Fruit fly (Drosophila melanogaster) whole organism, embryonic: ENCODE data around the gene ninaC.

Source experiments
- Aef1 ChIP-seq: fragments of 200-800 bp; sonication (Bioruptor generic); IDR thresholded peaks from 3 replicates; pipeline ENCODE4 v1.3.6; 2022; ENCODE audit warnings: missing biosample characterization, missing genetic modification characterization
- Asciz ChIP-seq: fragments of 200-800 bp; sonication (Bioruptor generic); optimal IDR thresholded peaks from 2 replicates; lab custom pipeline; 2017; ENCODE audit warnings: missing biosample characterization, mild to moderate bottlenecking, missing genetic modification characterization, missing genetic modification reagents
- CG11247 ChIP-seq: fragments of 200-800 bp; sonication (Bioruptor generic); IDR thresholded peaks from 2 replicates; pipeline ENCODE4 v1.3.6; 2022; ENCODE audit warnings: missing biosample characterization, missing genetic modification characterization
- CG12219 ChIP-seq: fragments of 200-800 bp; sonication (Bioruptor generic); optimal IDR thresholded peaks from 3 replicates; lab custom pipeline; 2018; ENCODE audit warnings: missing biosample characterization, mild to moderate bottlenecking, missing genetic modification characterization
- CG12299 ChIP-seq: fragments of 200-800 bp; sonication (Bioruptor generic); optimal IDR thresholded peaks from 2 replicates; lab custom pipeline; 2018; ENCODE audit warnings: missing biosample characterization, mild to moderate bottlenecking, missing genetic modification characterization
- CG12744 ChIP-seq: fragments of 200-800 bp; sonication (Bioruptor generic); optimal IDR thresholded peaks from 2 replicates; lab custom pipeline; 2016; ENCODE audit warnings: missing biosample characterization, missing genetic modification characterization
- CG12769 ChIP-seq: fragments of 200-800 bp; sonication (Bioruptor generic); optimal IDR thresholded peaks from 2 replicates; lab custom pipeline; 2019; ENCODE audit warnings: missing biosample characterization, mild to moderate bottlenecking, missing genetic modification characterization, moderate library complexity
- CG13624 ChIP-seq: fragments of 200-800 bp; sonication (Bioruptor generic); optimal IDR thresholded peaks from 2 replicates; lab custom pipeline; 2016; ENCODE audit warnings: missing biosample characterization, missing genetic modification characterization
- CG13775 ChIP-seq: fragments of 200-800 bp; sonication (Bioruptor generic); optimal IDR thresholded peaks from 3 replicates; lab custom pipeline; 2017; ENCODE audit warnings: missing biosample characterization, mild to moderate bottlenecking, missing genetic modification characterization
- CG14667 ChIP-seq: fragments of 200-800 bp; sonication (Bioruptor generic); IDR thresholded peaks from 2 replicates; pipeline ENCODE4 v1.3.6; 2022; ENCODE audit warnings: missing biosample characterization, missing genetic modification characterization
- CG16813 ChIP-seq: fragments of 200-800 bp; sonication (Bioruptor generic); IDR thresholded peaks from 3 replicates; pipeline ENCODE4 v1.3.6; 2022; ENCODE audit warnings: missing biosample characterization, missing genetic modification characterization; ENCODE audit not compliant: partially characterized antibody
- CG17361 ChIP-seq: fragments of 200-800 bp; sonication (Bioruptor generic); IDR thresholded peaks from 3 replicates; pipeline ENCODE4 v1.3.6; 2022; ENCODE audit warnings: missing biosample characterization, missing genetic modification characterization
- CG2120 ChIP-seq: fragments of 200-800 bp; sonication (Bioruptor generic); optimal IDR thresholded peaks from 3 replicates; lab custom pipeline; 2016; ENCODE audit warnings: missing biosample characterization, missing genetic modification characterization
- CG31224 ChIP-seq: fragments of 200-800 bp; sonication (Bioruptor generic); IDR thresholded peaks from 2 replicates; pipeline ENCODE4 v1.3.6; 2022; ENCODE audit warnings: missing biosample characterization, missing genetic modification characterization
- CG31441 ChIP-seq: fragments of 200-800 bp; sonication (Bioruptor generic); IDR thresholded peaks from 2 replicates; pipeline ENCODE4 v1.3.6; 2022; ENCODE audit warnings: missing biosample characterization, missing genetic modification characterization
- CG32772 ChIP-seq: fragments of 200-800 bp; sonication (Bioruptor generic); IDR thresholded peaks from 2 replicates; pipeline ENCODE4 v1.3.6; 2022; ENCODE audit warnings: missing biosample characterization, missing genetic modification characterization
- CG33213 ChIP-seq: fragments of 200-800 bp; sonication (Bioruptor generic); optimal IDR thresholded peaks from 3 replicates; lab custom pipeline; 2016; ENCODE audit warnings: missing biosample characterization, missing genetic modification characterization
- CG34422 ChIP-seq: fragments of 200-800 bp; sonication (Bioruptor generic); IDR thresholded peaks from 3 replicates; pipeline ENCODE4 v1.3.6; 2022; ENCODE audit warnings: missing biosample characterization, missing genetic modification characterization
- CG4854 ChIP-seq: fragments of 200-800 bp; sonication (Bioruptor generic); optimal IDR thresholded peaks from 2 replicates; lab custom pipeline; 2016; ENCODE audit warnings: missing biosample characterization, missing genetic modification characterization, inconsistent platforms
- CG6654 ChIP-seq: fragments of 200-800 bp; sonication (Bioruptor generic); optimal IDR thresholded peaks from 2 replicates; lab custom pipeline; 2017; ENCODE audit warnings: missing biosample characterization, mild to moderate bottlenecking, missing genetic modification characterization
- CG7839 ChIP-seq: fragments of 200-800 bp; sonication (Bioruptor generic); optimal IDR thresholded peaks from 3 replicates; lab custom pipeline; 2018; ENCODE audit warnings: missing biosample characterization, mild to moderate bottlenecking, missing genetic modification characterization, moderate library complexity
- CG9215 ChIP-seq: fragments of 200-800 bp; sonication (Bioruptor generic); IDR thresholded peaks from 2 replicates; pipeline ENCODE4 v1.3.6; 2022; ENCODE audit warnings: missing biosample characterization, missing genetic modification characterization
- CG9797 ChIP-seq: fragments of 200-800 bp; sonication (Bioruptor generic); optimal IDR thresholded peaks from 3 replicates; lab custom pipeline; 2018; ENCODE audit warnings: missing biosample characterization, mild to moderate bottlenecking, missing genetic modification characterization
- D ChIP-seq, 2 experiments: fragments of 200-800 bp in 1 of 2; fragments of >200 bp in 1 of 2; sonication (Bioruptor generic) in 1 of 2; optimal IDR thresholded peaks; 2 replicates in 1 of 2; 3 replicates in 1 of 2; lab custom pipeline; 2017; ENCODE audit warnings: mild to moderate bottlenecking in 1 of 2, missing biosample characterization in 1 of 2, missing genetic modification characterization in 1 of 2, missing genetic modification reagents in 1 of 2
- Dek ChIP-seq: fragments of 200-800 bp; sonication (Bioruptor generic); optimal IDR thresholded peaks from 3 replicates; lab custom pipeline; 2019; ENCODE audit warnings: missing biosample characterization, mild to moderate bottlenecking, missing genetic modification characterization, moderate library complexity
- Fer3 ChIP-seq: fragments of 200-800 bp; sonication (Bioruptor generic); optimal IDR thresholded peaks from 2 replicates; lab custom pipeline; 2018; ENCODE audit warnings: missing biosample characterization, mild to moderate bottlenecking, missing genetic modification characterization, moderate library complexity
- H15 ChIP-seq: fragments of 200-800 bp; sonication (Bioruptor generic); IDR thresholded peaks from 3 replicates; pipeline ENCODE4 v1.3.6; 2022; ENCODE audit warnings: missing biosample characterization, missing genetic modification characterization
- HHEX ChIP-seq: fragments of 200-800 bp; sonication (Bioruptor generic); optimal IDR thresholded peaks from 3 replicates; lab custom pipeline; 2017; ENCODE audit warnings: missing biosample characterization, mild to moderate bottlenecking, missing genetic modification characterization, missing genetic modification reagents
- HLH3B ChIP-seq: fragments of 200-800 bp; sonication (Bioruptor generic); IDR thresholded peaks from 2 replicates; pipeline ENCODE4 v1.3.6; 2022; ENCODE audit warnings: missing biosample characterization, missing genetic modification characterization
- Hr3 ChIP-seq: fragments of 200-800 bp; sonication (Bioruptor generic); optimal IDR thresholded peaks from 3 replicates; lab custom pipeline; 2016; ENCODE audit warnings: missing biosample characterization, missing genetic modification characterization
- Hr78 ChIP-seq, 2 experiments: fragments of 200-800 bp in 1 of 2; fragments of >200 bp in 1 of 2; sonication (Bioruptor generic) in 1 of 2; optimal IDR thresholded peaks; 2 replicates each; lab custom pipeline; 2017 to 2019; ENCODE audit warnings: missing biosample characterization in 2 of 2, missing genetic modification characterization in 2 of 2, mild to moderate bottlenecking in 1 of 2, moderate library complexity in 1 of 2
- NC2α ChIP-seq: fragments of 200-800 bp; sonication (Bioruptor generic); optimal IDR thresholded peaks from 2 replicates; lab custom pipeline; 2016; ENCODE audit warnings: missing biosample characterization, missing genetic modification characterization
- NfI ChIP-seq: fragments of 200-800 bp; sonication (Bioruptor generic); optimal IDR thresholded peaks from 3 replicates; lab custom pipeline; 2018; ENCODE audit warnings: missing biosample characterization, mild to moderate bottlenecking, missing genetic modification characterization, moderate library complexity
- Opbp ChIP-seq: fragments of 200-800 bp; sonication (Bioruptor generic); IDR thresholded peaks from 3 replicates; pipeline ENCODE4 v1.3.6; 2022; ENCODE audit warnings: missing biosample characterization, missing genetic modification characterization; ENCODE audit not compliant: partially characterized antibody
- Ptx1 ChIP-seq: fragments of 200-800 bp; sonication (Bioruptor generic); IDR thresholded peaks from 2 replicates; pipeline ENCODE4 v1.3.6; 2022; ENCODE audit warnings: missing biosample characterization, missing genetic modification characterization
- Xbp1 ChIP-seq: fragments of 200-800 bp; sonication (Bioruptor generic); optimal IDR thresholded peaks from 3 replicates; lab custom pipeline; 2016; ENCODE audit warnings: missing biosample characterization, mild to moderate bottlenecking, missing genetic modification characterization
- caup ChIP-seq: fragments of 200-800 bp; sonication (Bioruptor generic); optimal IDR thresholded peaks from 3 replicates; lab custom pipeline; 2017; ENCODE audit warnings: missing biosample characterization, mild to moderate bottlenecking, missing genetic modification characterization, moderate library complexity; ENCODE audit not compliant: severe bottlenecking
- en ChIP-seq: fragments of 200-800 bp; sonication (Bioruptor generic); optimal IDR thresholded peaks from 2 replicates; lab custom pipeline; 2016; ENCODE audit warnings: missing biosample characterization, missing genetic modification characterization
- gsb ChIP-seq: fragments of 200-800 bp; sonication (Bioruptor generic); IDR thresholded peaks from 2 replicates; pipeline ENCODE4 v1.3.6; 2022; ENCODE audit warnings: missing biosample characterization, missing genetic modification characterization
- insv ChIP-seq, 2 experiments: fragments of 200-800 bp; sonication (Bioruptor generic); optimal IDR thresholded peaks; 3 replicates each; lab custom pipeline; 2016 to 2018; ENCODE audit warnings: missing biosample characterization in 2 of 2, missing genetic modification characterization in 2 of 2
- lilli ChIP-seq: fragments of 200-800 bp; sonication (Bioruptor generic); optimal IDR thresholded peaks from 3 replicates; lab custom pipeline; 2016; ENCODE audit warnings: missing biosample characterization, missing genetic modification characterization
- prd ChIP-seq, 3 experiments: fragments of >200 bp in 2 of 3; fragments of 200-800 bp in 1 of 3; sonication (Bioruptor generic) in 1 of 3; optimal IDR thresholded peaks in 2 of 3; IDR thresholded peaks in 1 of 3; 2 replicates in 2 of 3; 3 replicates in 1 of 3; pipeline versions ENCODE4 v1.3.6 to Lab custom; 2017 to 2022; ENCODE audit warnings: missing biosample characterization in 1 of 3, missing genetic modification characterization in 1 of 3
- ranshi ChIP-seq: fragments of 200-800 bp; sonication (Bioruptor generic); IDR thresholded peaks from 2 replicates; pipeline ENCODE4 v1.3.6; 2022; ENCODE audit warnings: missing biosample characterization, missing genetic modification characterization
- sim ChIP-seq: fragments of 200-800 bp; sonication (Bioruptor generic); IDR thresholded peaks from 2 replicates; pipeline ENCODE4 v1.3.6; 2022; ENCODE audit warnings: missing biosample characterization, missing genetic modification characterization
- sima ChIP-seq: fragments of 200-800 bp; sonication (Bioruptor generic); optimal IDR thresholded peaks from 2 replicates; lab custom pipeline; 2016; ENCODE audit warnings: missing biosample characterization, missing genetic modification characterization
- ssp ChIP-seq: fragments of 200-800 bp; sonication (Bioruptor generic); IDR thresholded peaks from 2 replicates; pipeline ENCODE4 v1.3.6; 2022; ENCODE audit warnings: missing biosample characterization, missing genetic modification characterization
- unpg ChIP-seq: fragments of 200-800 bp; sonication (Bioruptor generic); optimal IDR thresholded peaks from 3 replicates; lab custom pipeline; 2018; ENCODE audit warnings: missing biosample characterization, mild to moderate bottlenecking, missing genetic modification characterization, moderate library complexity
- zf30C ChIP-seq: fragments of 200-800 bp; sonication (Bioruptor generic); optimal IDR thresholded peaks from 3 replicates; lab custom pipeline; 2018; ENCODE audit warnings: missing biosample characterization, mild to moderate bottlenecking, missing genetic modification characterization
- zfh2 ChIP-seq: fragments of 200-800 bp; sonication (Bioruptor generic); optimal IDR thresholded peaks from 2 replicates; lab custom pipeline; 2016; ENCODE audit warnings: missing biosample characterization, missing genetic modification characterization

ninaC gene

dm6 chr2L:7396962-7397361 is 19.5 kb downstream of the ninaC start (continued):
- peak; percentile 56 for TF ChIP-seq Asciz (GFP tag; lab: Kevin White, UChicago)
- TF ChIP-seq sima (GFP tag; lab: Kevin White, UChicago) = no peak
- TF ChIP-seq Ptx1 (GFP tag; lab: Robert Waterston, UW) = peak; percentile 85
- peak; percentile 48; the same call in 1 of the 2 replicates for TF ChIP-seq ranshi (GFP tag; lab: Robert Waterston, UW)
- peak; percentile 26 for TF ChIP-seq zfh2 (GFP tag; lab: Kevin White, UChicago)
- no peak for TF ChIP-seq CG16813
- TF ChIP-seq CG9215 (GFP tag; lab: Robert Waterston, UW) = peak; percentile 64
- TF ChIP-seq CG34422 (GFP tag; lab: Robert Waterston, UW) = peak; percentile 77; the same call in 1 of the 3 replicates
- TF ChIP-seq Hr3 = peak; percentile 59
- TF ChIP-seq CG13775 (GFP tag; lab: Kevin White, UChicago) = peak; percentile 35
- peak; percentile 2 for TF ChIP-seq CG6654 (GFP tag; lab: Kevin White, UChicago)
- no peak for TF ChIP-seq Opbp (GFP tag; lab: Robert Waterston, UW)
- TF ChIP-seq ssp (GFP tag; lab: Robert Waterston, UW) = 0 out of 2 replicates have a peak, but pooled peaks have one; percentile 38
- TF ChIP-seq CG12219 = peak; percentile 65
- peak; percentile 46 for TF ChIP-seq NfI (GFP tag; lab: Kevin White, UChicago)
- no peak for TF ChIP-seq insv (GFP tag; optimal IDR thresholded peaks at IDR 0.05; lab: Kevin White, UChicago)
- TF ChIP-seq CG7839 (tag; lab: Kevin White, UChicago) = peak; percentile 74
- TF ChIP-seq CG31224 (GFP tag; lab: Robert Waterston, UW) = peak; percentile 44; the same call in 1 of the 2 replicates
- no peak for TF ChIP-seq sim (GFP tag; lab: Robert Waterston, UW)
- peak; percentile 79 for TF ChIP-seq HLH3B (GFP tag; lab: Robert Waterston, UW)
- no peak for TF ChIP-seq CG9797
- peak; percentile 73 for TF ChIP-seq lilli
- TF ChIP-seq CG32772 (GFP tag; lab: Robert Waterston, UW) = peak; percentile 65
- peak; percentile 54 for TF ChIP-seq CG11247 (GFP tag; lab: Robert Waterston, UW)
- peak; percentile 75 for TF ChIP-seq CG14667 (GFP tag; lab: Robert Waterston, UW)
- TF ChIP-seq CG31441 (GFP tag; lab: Robert Waterston, UW) = peak; percentile 67
- TF ChIP-seq CG12299 (tag; lab: Kevin White, UChicago) = peak; percentile 26
- TF ChIP-seq en (GFP tag; lab: Kevin White, UChicago) = peak; percentile 29
- TF ChIP-seq Fer3 (tag; lab: Kevin White, UChicago) = peak; percentile 75
- peak; percentile 69 for TF ChIP-seq HHEX (GFP tag; lab: Kevin White, UChicago)
- TF ChIP-seq H15 (GFP tag; lab: Robert Waterston, UW) = peak; percentile 63; the same call in 2 of the 3 replicates
- TF ChIP-seq prd (optimal IDR thresholded peaks at IDR 0.05; lab: Kevin White, UChicago) = no peak
- TF ChIP-seq prd (GFP tag; IDR thresholded peaks at IDR 0.05; lab: Robert Waterston, UW) = peak; percentile 85
- peak; percentile 55 for TF ChIP-seq unpg (GFP tag; lab: Kevin White, UChicago)
- no peak for TF ChIP-seq zf30C (GFP tag; lab: Kevin White, UChicago)
- peak; percentile 61 for TF ChIP-seq caup
- TF ChIP-seq D (optimal IDR thresholded peaks at IDR 0.05; lab: Kevin White, UChicago) = no peak
- TF ChIP-seq D (GFP tag; optimal IDR thresholded peaks at IDR 0.05; lab: Kevin White, UChicago) = peak; percentile 48
- TF ChIP-seq CG12744 (GFP tag; lab: Kevin White, UChicago) = peak; percentile 51
- TF ChIP-seq CG17361 (GFP tag; lab: Robert Waterston, UW) = peak; percentile 59
- peak; percentile 79 for TF ChIP-seq CG2120 (GFP tag; lab: Kevin White, UChicago)
- TF ChIP-seq Hr78 (GFP tag; optimal IDR thresholded peaks at IDR 0.05; lab: Kevin White, UChicago) = no peak
- TF ChIP-seq NC2α (GFP tag; lab: Kevin White, UChicago) = no peak
- peak; percentile 57; the same call in 2 of the 3 replicates for TF ChIP-seq Aef1
- TF ChIP-seq CG4854 = peak; percentile 31
- peak; percentile 53 for TF ChIP-seq CG13624
- peak; percentile 74 for TF ChIP-seq CG12769 (tag; lab: Kevin White, UChicago)
- TF ChIP-seq gsb (GFP tag; lab: Robert Waterston, UW) = peak; percentile 82
- peak; percentile 75 for TF ChIP-seq Xbp1 (GFP tag; lab: Kevin White, UChicago)
- peak; percentile 49 for TF ChIP-seq Dek (tag; lab: Kevin White, UChicago)
- TF ChIP-seq CG33213 (GFP tag; lab: Kevin White, UChicago) = no peak
